Worm (Caenorhabditis elegans): Measurements from ENCODE around the gene vps-16.

vps-16 gene

ce11 chrIII:6442305-6443125, 9.5 kb downstream of the vps-16 start, which contains the start of gene mel-32:
TSS of gene mel-32 (minus strand) at chrIII:6443000.
- peak; percentile 84 for TF ChIP-seq elt-2 (tag; optimal IDR thresholded peaks at IDR 0.05)
- peak; percentile 67 for TF ChIP-seq pqm-1 (tag; optimal IDR thresholded peaks at IDR 0.05)
- peak; percentile 48 for TF ChIP-seq pha-4 (tag; optimal IDR thresholded peaks at IDR 0.05)
- peak; percentile 22 for TF ChIP-seq ama-1 (optimal IDR thresholded peaks at IDR 0.05)
- peak; percentile 16 for TF ChIP-seq lin-15B (tag; optimal IDR thresholded peaks at IDR 0.05)
- TF ChIP-seq hmg-11 (tag; optimal IDR thresholded peaks at IDR 0.05): no peak
- TF ChIP-seq nhr-25 (tag; optimal IDR thresholded peaks at IDR 0.05): no peak
- peak; percentile 15 for TF ChIP-seq ceh-28 (tag; optimal IDR thresholded peaks at IDR 0.05)

ce11 chrIII:6444335-6444734, 11.3 kb downstream of the vps-16 start, which contains the start of gene C05D11.13:
TSS of gene C05D11.13 (minus strand) at chrIII:6444586.
- no peak for TF ChIP-seq elt-3 (tag; optimal IDR thresholded peaks at IDR 0.05)
- no peak for TF ChIP-seq eor-1 (tag; optimal IDR thresholded peaks at IDR 0.05)
- no peak for TF ChIP-seq fos-1 (tag; optimal IDR thresholded peaks at IDR 0.05)
- TF ChIP-seq tbx-2 (tag; optimal IDR thresholded peaks at IDR 0.05): peak; percentile 14
- TF ChIP-seq elt-2 (tag; optimal IDR thresholded peaks at IDR 0.05): peak; percentile 64
- TF ChIP-seq R02D3.7 (tag; optimal IDR thresholded peaks at IDR 0.05): no peak
- TF ChIP-seq zag-1 (tag; optimal IDR thresholded peaks at IDR 0.05): no peak
- TF ChIP-seq nhr-12 (tag; optimal IDR thresholded peaks at IDR 0.05): no peak
- no peak for TF ChIP-seq ztf-4 (tag; optimal IDR thresholded peaks at IDR 0.05)
- no peak for TF ChIP-seq unc-62 (GFP tag; optimal IDR thresholded peaks at IDR 0.05)
- TF ChIP-seq skn-1 (tag; optimal IDR thresholded peaks at IDR 0.05): no peak
- no peak for TF ChIP-seq jun-1 (tag; optimal IDR thresholded peaks at IDR 0.05)
- no peak for TF ChIP-seq ceh-16 (tag; optimal IDR thresholded peaks at IDR 0.05)
- TF ChIP-seq ZK546.5 (tag; optimal IDR thresholded peaks at IDR 0.05): no peak
- peak; percentile 50 for TF ChIP-seq snpc-4 (tag; optimal IDR thresholded peaks at IDR 0.05)
- TF ChIP-seq nhr-76 (tag; optimal IDR thresholded peaks at IDR 0.05): no peak
- peak; percentile 86 for TF ChIP-seq pha-4 (tag; optimal IDR thresholded peaks at IDR 0.05)
- TF ChIP-seq nhr-237 (tag; optimal IDR thresholded peaks at IDR 0.05): no peak
- TF ChIP-seq egl-5 (tag; optimal IDR thresholded peaks at IDR 0.05): no peak
- no peak for TF ChIP-seq aly-2 (tag; optimal IDR thresholded peaks at IDR 0.05)
- no peak for TF ChIP-seq nhr-77 (tag; optimal IDR thresholded peaks at IDR 0.05)
- peak; percentile 45 for TF ChIP-seq nhr-25 (tag; optimal IDR thresholded peaks at IDR 0.05)
- no peak for TF ChIP-seq lsy-12 (tag; optimal IDR thresholded peaks at IDR 0.05)
- TF ChIP-seq fkh-2 (tag; optimal IDR thresholded peaks at IDR 0.05): no peak
- TF ChIP-seq mdl-1 (tag; optimal IDR thresholded peaks at IDR 0.05): no peak
- no peak for TF ChIP-seq ceh-28 (tag; optimal IDR thresholded peaks at IDR 0.05)
- TF ChIP-seq ceh-82 (tag; optimal IDR thresholded peaks at IDR 0.05): no peak
- no peak for TF ChIP-seq ceh-9 (tag; optimal IDR thresholded peaks at IDR 0.05)
- peak; percentile 65 for TF ChIP-seq nhr-23 (tag; optimal IDR thresholded peaks at IDR 0.05)
- peak; percentile 2 for TF ChIP-seq lin-15B (tag; optimal IDR thresholded peaks at IDR 0.05)
- TF ChIP-seq nhr-28 (tag; optimal IDR thresholded peaks at IDR 0.05): no peak
- TF ChIP-seq lin-39 (tag; optimal IDR thresholded peaks at IDR 0.05): peak; percentile 26
- TF ChIP-seq sea-2 (GFP tag; optimal IDR thresholded peaks at IDR 0.05): no peak
- TF ChIP-seq elt-1 (tag; optimal IDR thresholded peaks at IDR 0.05): no peak
- TF ChIP-seq unc-39 (tag; optimal IDR thresholded peaks at IDR 0.05): no peak
- TF ChIP-seq ama-1 (optimal IDR thresholded peaks at IDR 0.05): peak; percentile 77
- TF ChIP-seq daf-12 (tag; optimal IDR thresholded peaks at IDR 0.05): no peak
- TF ChIP-seq nhr-43 (tag; optimal IDR thresholded peaks at IDR 0.05; ENCODE audit: poor library complexity, severe bottlenecking): peak; percentile 76
- no peak for TF ChIP-seq nhr-11 (tag; optimal IDR thresholded peaks at IDR 0.05)
- peak; percentile 33 for TF ChIP-seq pqm-1 (tag; optimal IDR thresholded peaks at IDR 0.05)
- TF ChIP-seq nhr-67 (tag; optimal IDR thresholded peaks at IDR 0.05): no peak
- no peak for TF ChIP-seq mml-1 (tag; optimal IDR thresholded peaks at IDR 0.05)
- peak; percentile 67 for TF ChIP-seq hmg-11 (tag; optimal IDR thresholded peaks at IDR 0.05)
- TF ChIP-seq egl-27 (tag; optimal IDR thresholded peaks at IDR 0.05): no peak
- TF ChIP-seq fkh-10 (GFP tag; optimal IDR thresholded peaks at IDR 0.05): no peak
- peak; percentile 78 for TF ChIP-seq nfya-1 (tag; optimal IDR thresholded peaks at IDR 0.05; ENCODE audit: insufficient read depth)
- TF ChIP-seq ztf-11 (tag; optimal IDR thresholded peaks at IDR 0.05): no peak
